Worm (Caenorhabditis elegans) whole organism, young adult: Measurements from ENCODE around the gene clc-23.

ENCODE experiments used
- B0261.1 ChIP-seq: sonication (generic microtip); optimal IDR thresholded peaks from 2 replicates; lab custom pipeline; 2016; ENCODE audit warnings: mild to moderate bottlenecking, missing genetic modification characterization, moderate library complexity, missing compliant biosample characterization
- B0336.3 ChIP-seq: fragments of 200-800 bp; sonication (Bioruptor generic); IDR thresholded peaks from 2 replicates; pipeline ENCODE4 v1.3.6; 2022; ENCODE audit warnings: missing genetic modification characterization, missing compliant biosample characterization
- C17E4.6 ChIP-seq: fragments of 200-800 bp; sonication (Bioruptor generic); IDR thresholded peaks from 2 replicates; pipeline ENCODE4 v1.3.6; 2022; ENCODE audit warnings: missing genetic modification reagents, missing genetic modification characterization, missing compliant biosample characterization
- D2030.7 ChIP-seq: fragments of 200-800 bp; sonication (Bioruptor generic); IDR thresholded peaks from 2 replicates; pipeline ENCODE4 v1.3.6; 2022; ENCODE audit warnings: missing genetic modification reagents, missing genetic modification characterization, missing compliant biosample characterization
- F23B12.7 ChIP-seq: sonication (generic microtip); optimal IDR thresholded peaks from 2 replicates; lab custom pipeline; 2017; ENCODE audit warnings: missing genetic modification characterization, mild to moderate bottlenecking, missing compliant biosample characterization, antibody characterized with exemption, moderate library complexity; ENCODE audit not compliant: insufficient read depth
- F39B2.1 ChIP-seq: fragments of 200-800 bp; sonication (Bioruptor generic); IDR thresholded peaks from 2 replicates; pipeline ENCODE4 v1.3.6; 2022; ENCODE audit warnings: missing genetic modification reagents, missing genetic modification characterization, missing compliant biosample characterization
- F52B5.7 ChIP-seq: sonication (generic microtip); optimal IDR thresholded peaks from 2 replicates; lab custom pipeline; 2016; ENCODE audit warnings: mild to moderate bottlenecking, missing genetic modification characterization, missing compliant biosample characterization
- F55B11.4 ChIP-seq: sonication (generic microtip); optimal IDR thresholded peaks from 2 replicates; lab custom pipeline; 2016; ENCODE audit warnings: missing compliant biosample characterization, missing genetic modification characterization, borderline replicate concordance; ENCODE audit not compliant: insufficient read depth
- F57A8.1 ChIP-seq: fragments of 200-800 bp; sonication (Bioruptor generic); optimal IDR thresholded peaks from 2 replicates; lab custom pipeline; 2018; ENCODE audit warnings: mild to moderate bottlenecking, missing genetic modification characterization, moderate library complexity, missing compliant biosample characterization
- K12H6.12 ChIP-seq: fragments of 200-800 bp; sonication (Bioruptor generic); optimal IDR thresholded peaks from 2 replicates; lab custom pipeline; 2018; ENCODE audit warnings: mild to moderate bottlenecking, missing genetic modification characterization, missing compliant biosample characterization
- T26A5.8 ChIP-seq: sonication (generic microtip); optimal IDR thresholded peaks from 2 replicates; lab custom pipeline; 2016; ENCODE audit warnings: missing genetic modification characterization, missing compliant biosample characterization
- ZK185.1 ChIP-seq: sonication (generic microtip); optimal IDR thresholded peaks from 2 replicates; lab custom pipeline; 2016; ENCODE audit warnings: mild to moderate bottlenecking, missing genetic modification characterization, missing compliant biosample characterization; ENCODE audit not compliant: poor library complexity, severe bottlenecking
- akir-1 ChIP-seq: fragments of 200-800 bp; sonication (Bioruptor generic); optimal IDR thresholded peaks from 2 replicates; lab custom pipeline; 2018; ENCODE audit warnings: mild to moderate bottlenecking, missing genetic modification characterization, moderate library complexity, missing compliant biosample characterization
- ama-1 ChIP-seq, 3 experiments: fragments of 150-350 bp in 1 of 3; sonication (generic microtip) in 2 of 3; optimal IDR thresholded peaks; 2 replicates each; lab custom pipeline; 2014 to 2018; ENCODE audit warnings: missing biosample characterization in 2 of 3, missing genetic modification characterization in 2 of 3, missing genetic modification reagents in 2 of 3
- attf-3 ChIP-seq: fragments of 200-800 bp; sonication (Bioruptor generic); conservative IDR thresholded peaks from 2 replicates; pipeline ENCODE4 v1.3.6; 2022; ENCODE audit warnings: missing genetic modification reagents, missing genetic modification characterization, missing compliant biosample characterization
- attf-6 ChIP-seq: fragments of 200-800 bp; sonication (Bioruptor generic); IDR thresholded peaks from 2 replicates; pipeline ENCODE4 v1.3.6; 2022; ENCODE audit warnings: missing genetic modification reagents, missing genetic modification characterization, missing compliant biosample characterization
- cebp-1 ChIP-seq, 2 experiments: fragments of 200-800 bp in 1 of 2; sonication (Bioruptor generic) in 1 of 2; sonication (generic microtip) in 1 of 2; IDR thresholded peaks in 1 of 2; optimal IDR thresholded peaks in 1 of 2; 2 replicates each; pipeline versions ENCODE4 v1.3.6 to Lab custom; 2017 to 2022; ENCODE audit warnings: missing compliant biosample characterization in 2 of 2, missing genetic modification characterization in 2 of 2, mild to moderate bottlenecking in 1 of 2, missing genetic modification reagents in 1 of 2, moderate library complexity in 1 of 2
- ceh-100 ChIP-seq: fragments of 200-800 bp; sonication (Bioruptor generic); IDR thresholded peaks from 2 replicates; pipeline ENCODE4 v1.3.6; 2022; ENCODE audit warnings: missing genetic modification reagents, missing genetic modification characterization, missing compliant biosample characterization
- ceh-27 ChIP-seq: fragments of 200-800 bp; sonication (Bioruptor generic); optimal IDR thresholded peaks from 2 replicates; lab custom pipeline; 2018; ENCODE audit warnings: mild to moderate bottlenecking, missing genetic modification characterization, moderate library complexity, missing compliant biosample characterization
- dox-1 ChIP-seq: fragments of 200-800 bp; sonication (Bioruptor generic); IDR thresholded peaks from 2 replicates; pipeline ENCODE4 v1.3.6; 2022; ENCODE audit warnings: missing genetic modification reagents, missing genetic modification characterization, missing compliant biosample characterization
- dpl-1 ChIP-seq: fragments of 150-350 bp; optimal IDR thresholded peaks from 2 replicates; lab custom pipeline; 2014; ENCODE audit warnings: missing biosample characterization, missing genetic modification reagents, missing genetic modification characterization
- gei-17 ChIP-seq: fragments of 200-800 bp; sonication (Bioruptor generic); optimal IDR thresholded peaks from 2 replicates; lab custom pipeline; 2018; ENCODE audit warnings: mild to moderate bottlenecking, missing genetic modification characterization, missing compliant biosample characterization
- him-1 ChIP-seq: sonication (generic microtip); optimal IDR thresholded peaks from 2 replicates; lab custom pipeline; 2016; ENCODE audit warnings: missing genotype, missing genetic modification reagents, missing genetic modification characterization, missing compliant biosample characterization
- let-607 ChIP-seq, 2 experiments: fragments of 200-800 bp in 1 of 2; sonication (Bioruptor generic) in 1 of 2; sonication (generic microtip) in 1 of 2; optimal IDR thresholded peaks; 2 replicates each; lab custom pipeline; 2016 to 2018; ENCODE audit warnings: mild to moderate bottlenecking in 2 of 2, missing compliant biosample characterization in 2 of 2, missing genetic modification characterization in 2 of 2, moderate library complexity in 2 of 2, missing genotype in 1 of 2
- lin-54 ChIP-seq: fragments of 200-800 bp; sonication (Bioruptor generic); optimal IDR thresholded peaks from 2 replicates; lab custom pipeline; 2018; ENCODE audit warnings: mild to moderate bottlenecking, missing genetic modification characterization, missing compliant biosample characterization
- lsl-1 ChIP-seq: fragments of 200-800 bp; sonication (Bioruptor generic); optimal IDR thresholded peaks from 2 replicates; lab custom pipeline; 2018; ENCODE audit warnings: mild to moderate bottlenecking, missing genetic modification characterization, moderate library complexity, missing compliant biosample characterization
- mcd-1 ChIP-seq: fragments of 200-800 bp; sonication (Bioruptor generic); IDR thresholded peaks from 2 replicates; pipeline ENCODE4 v1.3.6; 2022; ENCODE audit warnings: missing genetic modification reagents, missing genetic modification characterization, missing compliant biosample characterization
- nfya-1 ChIP-seq: sonication (generic microtip); optimal IDR thresholded peaks from 2 replicates; lab custom pipeline; 2017; ENCODE audit warnings: antibody characterized with exemption, missing compliant biosample characterization, missing genetic modification characterization, borderline replicate concordance; ENCODE audit not compliant: insufficient read depth
- nhr-120 ChIP-seq: fragments of 200-800 bp; sonication (Bioruptor generic); IDR thresholded peaks from 2 replicates; pipeline ENCODE4 v1.3.6; 2022; ENCODE audit warnings: missing genetic modification characterization, missing compliant biosample characterization
- nhr-27 ChIP-seq: fragments of 200-800 bp; sonication (Bioruptor generic); optimal IDR thresholded peaks from 2 replicates; lab custom pipeline; 2018; ENCODE audit warnings: mild to moderate bottlenecking, missing genetic modification characterization, moderate library complexity, missing compliant biosample characterization
- pbrm-1 ChIP-seq: fragments of 200-800 bp; sonication (Bioruptor generic); IDR thresholded peaks from 2 replicates; pipeline ENCODE4 v1.3.6; 2022; ENCODE audit warnings: missing genetic modification reagents, missing genetic modification characterization, missing compliant biosample characterization
- rec-8 ChIP-seq, 2 experiments: sonication (generic microtip); optimal IDR thresholded peaks; 2 replicates each; lab custom pipeline; 2016; ENCODE audit warnings: mild to moderate bottlenecking in 2 of 2, missing genetic modification characterization in 2 of 2, missing genetic modification reagents in 2 of 2, missing genotype in 2 of 2, missing biosample characterization in 1 of 2, missing compliant biosample characterization in 1 of 2, moderate library complexity in 1 of 2
- rpc-1 ChIP-seq, 2 experiments: fragments of 150-350 bp in 1 of 2; sonication (generic microtip) in 1 of 2; optimal IDR thresholded peaks; 2 replicates each; lab custom pipeline; 2014 to 2018; ENCODE audit warnings: missing biosample characterization in 1 of 2, missing genetic modification characterization in 1 of 2, missing genetic modification reagents in 1 of 2, missing genotype in 1 of 2
- snpc-3.4 ChIP-seq: sonication (generic microtip); optimal IDR thresholded peaks from 2 replicates; lab custom pipeline; 2017; ENCODE audit warnings: missing genetic modification characterization, mild to moderate bottlenecking, missing compliant biosample characterization, antibody characterized with exemption, moderate library complexity, missing genotype, missing genetic modification reagents
- somi-1 ChIP-seq: fragments of 200-800 bp; sonication (Bioruptor generic); optimal IDR thresholded peaks from 2 replicates; lab custom pipeline; 2018; ENCODE audit warnings: mild to moderate bottlenecking, missing genetic modification characterization, missing compliant biosample characterization
- tbp1 ChIP-seq: fragments of 200-800 bp; sonication (Bioruptor generic); optimal IDR thresholded peaks from 2 replicates; lab custom pipeline; 2018; ENCODE audit warnings: mild to moderate bottlenecking, missing genetic modification characterization, missing compliant biosample characterization
- xnd-1 ChIP-seq: sonication (generic microtip); optimal IDR thresholded peaks from 2 replicates; lab custom pipeline; 2016; ENCODE audit warnings: missing genotype, missing genetic modification reagents, missing genetic modification characterization, missing compliant biosample characterization
- ztf-6 ChIP-seq: fragments of 200-800 bp; sonication (Bioruptor generic); IDR thresholded peaks from 2 replicates; pipeline ENCODE4 v1.3.6; 2022; ENCODE audit warnings: missing genetic modification reagents, missing genetic modification characterization, missing compliant biosample characterization

The clc-23 gene

ce11 chrIII:991581-991980 is 29.2 kb upstream of the clc-23 start, which contains the start of gene trp-2:
Gene trp-2 (plus strand): TSS chrIII:991881.
- TF ChIP-seq akir-1 (GFP tag; lab: Kevin White, UChicago) (no peak), B0261.1 (no peak), xnd-1 (tag; lab: Kevin White, UChicago) (no peak), C17E4.6 (GFP tag; lab: Robert Waterston, UW) (no peak), lsl-1 (no peak), T26A5.8 (tag; lab: Kevin White, UChicago) (no peak), snpc-3.4 (tag; lab: Kevin White, UChicago) (no peak), dox-1 (GFP tag; lab: Robert Waterston, UW) (no peak), K12H6.12 (no peak), mcd-1 (GFP tag; lab: Robert Waterston, UW) (no peak), ZK185.1 (tag; lab: Kevin White, UChicago) (no peak), pbrm-1 (GFP tag; lab: Robert Waterston, UW) (no peak), attf-3 (GFP tag; lab: Robert Waterston, UW) (no peak), B0336.3 (GFP tag; lab: Robert Waterston, UW) (no peak), cebp-1 (GFP tag; IDR thresholded peaks at IDR 0.05; lab: Robert Waterston, UW) (no peak), cebp-1 (tag; optimal IDR thresholded peaks at IDR 0.05; lab: Kevin White, UChicago) (no peak), nhr-120 (GFP tag; lab: Robert Waterston, UW) (no peak), him-1 (tag; lab: Kevin White, UChicago) (no peak), ama-1 (optimal IDR thresholded peaks at IDR 0.05; lab: Kevin White, UChicago) (no peak), ama-1 (GFP tag; optimal IDR thresholded peaks at IDR 0.05; lab: Kevin White, UChicago) (no peak), ceh-100 (GFP tag; lab: Robert Waterston, UW) (no peak), lin-54 (GFP tag; lab: Kevin White, UChicago) (no peak)

- TF ChIP-seq ama-1 (optimal IDR thresholded peaks at IDR 0.05; lab: Kevin White, UChicago) (no peak), ama-1 (GFP tag; optimal IDR thresholded peaks at IDR 0.05; lab: Kevin White, UChicago) (no peak)
These were observed 24.2 kb upstream of the clc-23 start for ce11 chrIII:996564-996963.

- TF ChIP-seq F39B2.1 (GFP tag; lab: Robert Waterston, UW) (no peak), ztf-6 (GFP tag; lab: Robert Waterston, UW) (no peak), let-607 (tag; optimal IDR thresholded peaks at IDR 0.05; lab: Kevin White, UChicago) (no peak), F23B12.7 (tag; lab: Kevin White, UChicago) (no peak), rpc-1 (optimal IDR thresholded peaks at IDR 0.05; lab: Kevin White, UChicago) (no peak), rpc-1 (tag; optimal IDR thresholded peaks at IDR 0.05; lab: Kevin White, UChicago) (no peak), ceh-100 (GFP tag; lab: Robert Waterston, UW) (no peak)
These were observed 21.9 kb upstream of the clc-23 start for ce11 chrIII:998855-999254.

ce11 chrIII:1001297-1001696 is 19.5 kb upstream of the clc-23 start, which contains the start of gene R06B10.7:
Gene R06B10.7 (minus strand): TSS chrIII:1001397.
- TF ChIP-seq F55B11.4 (no peak), F57A8.1 (GFP tag; lab: Kevin White, UChicago) (no peak), F23B12.7 (tag; lab: Kevin White, UChicago) (no peak), rec-8 (tag; optimal IDR thresholded peaks at IDR 0.05; lab: Kevin White, UChicago) (no peak), nhr-27 (no peak), dpl-1 (no peak), mcd-1 (GFP tag; lab: Robert Waterston, UW) (no peak), pbrm-1 (GFP tag; lab: Robert Waterston, UW) (no peak), ceh-27 (GFP tag; lab: Kevin White, UChicago) (no peak), T26A5.8 (tag; lab: Kevin White, UChicago) (no peak), nfya-1 (tag; lab: Kevin White, UChicago) (no peak), D2030.7 (no peak), F52B5.7 (tag; lab: Kevin White, UChicago) (no peak), B0261.1 (no peak), tbp1 (no peak), somi-1 (GFP tag; lab: Kevin White, UChicago) (no peak), gei-17 (GFP tag; lab: Kevin White, UChicago) (no peak), attf-6 (GFP tag; lab: Robert Waterston, UW) (no peak)
